Worm (Caenorhabditis elegans) whole organism, L4 larva: ENCODE data around the gene str-64.

Experiments used
- ama-1 ChIP-seq: fragments of 150-350 bp; optimal IDR thresholded peaks from 2 replicates; lab custom pipeline; 2014; ENCODE audit warnings: inconsistent platforms, mixed read lengths
- snpc-1.2 ChIP-seq: fragments of 200-800 bp; sonication (Bioruptor generic); IDR thresholded peaks from 2 replicates; pipeline ENCODE4 v1.3.6; 2022; ENCODE audit warnings: missing genetic modification reagents, missing genetic modification characterization, missing compliant biosample characterization

- TF ChIP-seq snpc-1.2 (GFP tag; lab: Robert Waterston, UW), result no peak
- no peak for TF ChIP-seq ama-1
These were observed 23.9 kb upstream of the str-64 start, which contains the start of gene T28A11.16 for ce11 chrV:3259168-3259622.
